Fruit fly (Drosophila melanogaster) whole organism, prepupa: Measurements from ENCODE around the gene CG34247.

Experiments used
- CG15336 ChIP-seq: fragments of 200-800 bp; sonication (Bioruptor generic); IDR thresholded peaks from 2 replicates; pipeline ENCODE4 v1.3.6; 2022; ENCODE audit warnings: missing biosample characterization, missing genetic modification characterization
- CG16779 ChIP-seq: fragments of 200-800 bp; sonication (Bioruptor generic); optimal IDR thresholded peaks from 3 replicates; lab custom pipeline; 2017; ENCODE audit warnings: missing biosample characterization, mild to moderate bottlenecking, missing genetic modification characterization
- CG31627 ChIP-seq: fragments of 200-800 bp; sonication (Bioruptor generic); optimal IDR thresholded peaks from 3 replicates; lab custom pipeline; 2016; ENCODE audit warnings: missing biosample characterization, missing genetic modification characterization
- CG6808 ChIP-seq: fragments of 200-800 bp; sonication (Bioruptor generic); optimal IDR thresholded peaks from 3 replicates; lab custom pipeline; 2017; ENCODE audit warnings: missing biosample characterization, missing genetic modification characterization, mild to moderate bottlenecking, moderate library complexity, missing genetic modification reagents
- Eip78C ChIP-seq: fragments of 200-800 bp; sonication (Bioruptor generic); peaks from one replicate; lab custom pipeline; 2016; ENCODE audit warnings: missing biosample characterization, missing genetic modification characterization
- Gug ChIP-seq: fragments of 200-800 bp; sonication (Bioruptor generic); IDR thresholded peaks from 2 replicates; pipeline ENCODE4 v1.3.6; 2022; ENCODE audit warnings: missing biosample characterization, missing genetic modification characterization
- Hr39 ChIP-seq: fragments of 200-800 bp; sonication (Bioruptor generic); optimal IDR thresholded peaks from 2 replicates; lab custom pipeline; 2016; ENCODE audit warnings: missing biosample characterization, missing genetic modification characterization
- dsx ChIP-seq: fragments of 200-800 bp; optimal IDR thresholded peaks from 3 replicates; lab custom pipeline; 2019; ENCODE audit warnings: missing biosample characterization, mild to moderate bottlenecking, missing genetic modification characterization, moderate library complexity; ENCODE audit not compliant: poor library complexity, severe bottlenecking
- svp ChIP-seq: fragments of 200-800 bp; sonication (Bioruptor generic); peaks from one replicate; lab custom pipeline; 2016; ENCODE audit warnings: missing biosample characterization, missing genetic modification characterization

- TF ChIP-seq Eip78C (GFP tag; lab: Kevin White, UChicago) (no peak), CG31627 (GFP tag; lab: Kevin White, UChicago) (no peak), Gug (no peak), CG6808 (no peak), CG15336 (GFP tag; lab: Robert Waterston, UW) (no peak), CG16779 (tag; lab: Kevin White, UChicago) (no peak), dsx (GFP tag; lab: Kevin White, UChicago) (no peak), svp (no peak), Hr39 (GFP tag; lab: Kevin White, UChicago) (no peak)
Observed at dm6 chr3L:16272338-16272959, 11.0 kb upstream of the CG34247 start, which contains the start of gene CG13066.
